Worm (Caenorhabditis elegans): Measurements from ENCODE around the gene insc-1.
A peak's percentile ranks its signal among the peaks of the same experiment; 100 is the strongest.

ce11 chrII:7338995-7339394, 19.7 kb upstream of the insc-1 start, which contains the start of gene nhr-21:
- no peak for TF ChIP-seq ZK546.5 (tag; optimal IDR thresholded peaks at IDR 0.05)
- no peak for TF ChIP-seq unc-62 (GFP tag; optimal IDR thresholded peaks at IDR 0.05)
- no peak for TF ChIP-seq skn-1 (tag; optimal IDR thresholded peaks at IDR 0.05)
- peak; percentile 4 for TF ChIP-seq egl-27 (tag; optimal IDR thresholded peaks at IDR 0.05)
- peak; percentile 49 for TF ChIP-seq ztf-4 (tag; optimal IDR thresholded peaks at IDR 0.05)
- no peak for TF ChIP-seq lin-39 (tag; optimal IDR thresholded peaks at IDR 0.05)
- no peak for TF ChIP-seq fos-1 (tag; optimal IDR thresholded peaks at IDR 0.05)
- TF ChIP-seq blmp-1 (tag; optimal IDR thresholded peaks at IDR 0.05; ENCODE audit: insufficient read depth) = peak; percentile 84
- TF ChIP-seq aly-2 (tag; optimal IDR thresholded peaks at IDR 0.05) = no peak
- TF ChIP-seq sma-9 (GFP tag; optimal IDR thresholded peaks at IDR 0.05) = peak; percentile 88
- no peak for TF ChIP-seq sma-9 (tag; optimal IDR thresholded peaks at IDR 0.05)
- TF ChIP-seq lin-13 (GFP tag; optimal IDR thresholded peaks at IDR 0.05) = no peak
- TF ChIP-seq unc-39 (tag; optimal IDR thresholded peaks at IDR 0.05) = no peak
- no peak for TF ChIP-seq snpc-4 (tag; optimal IDR thresholded peaks at IDR 0.05)
- peak in 1 of 2 experiments; percentile 56 for TF ChIP-seq lsy-2 (tag; optimal IDR thresholded peaks at IDR 0.05)

All from whole organism, L2 larva.